Fruit fly (Drosophila melanogaster) whole organism, embryonic: ENCODE data around the gene CG15506.

Source experiments
- Awh ChIP-seq: fragments of 200-800 bp; sonication (Bioruptor generic); IDR thresholded peaks from 2 replicates; pipeline ENCODE4, ENCODE4 v1.3.6; 2022; ENCODE audit warnings: missing biosample characterization, missing genetic modification characterization
- B-H2 ChIP-seq: fragments of 200-800 bp; sonication (Bioruptor generic); optimal IDR thresholded peaks from 2 replicates; lab custom pipeline; 2018; ENCODE audit warnings: missing biosample characterization, mild to moderate bottlenecking, missing genetic modification characterization
- CG10147 ChIP-seq: fragments of 200-800 bp; sonication (Bioruptor generic); optimal IDR thresholded peaks from 2 replicates; lab custom pipeline; 2019; ENCODE audit warnings: missing biosample characterization, mild to moderate bottlenecking, missing genetic modification characterization, moderate library complexity
- CG10321 ChIP-seq: fragments of 200-800 bp; sonication (Bioruptor generic); IDR thresholded peaks from 2 replicates; pipeline ENCODE4 v1.3.6; 2022; ENCODE audit warnings: missing biosample characterization, missing genetic modification characterization
- CG10431 ChIP-seq: fragments of 200-800 bp; sonication (Bioruptor generic); optimal IDR thresholded peaks from 3 replicates; lab custom pipeline; 2018; ENCODE audit warnings: missing biosample characterization, mild to moderate bottlenecking, missing genetic modification characterization
- CG11504 ChIP-seq: fragments of 200-800 bp; sonication (Bioruptor generic); optimal IDR thresholded peaks from 3 replicates; lab custom pipeline; 2019; ENCODE audit warnings: missing biosample characterization, mild to moderate bottlenecking, missing genetic modification characterization, moderate library complexity
- CG12155 ChIP-seq: fragments of 200-800 bp; sonication (Bioruptor generic); optimal IDR thresholded peaks from 3 replicates; lab custom pipeline; 2016; ENCODE audit warnings: missing biosample characterization, missing genetic modification characterization
- CG13296 ChIP-seq: fragments of 200-800 bp; sonication (Bioruptor generic); optimal IDR thresholded peaks from 3 replicates; lab custom pipeline; 2018; ENCODE audit warnings: missing biosample characterization, mild to moderate bottlenecking, missing genetic modification characterization
- CG14965 ChIP-seq: fragments of 200-800 bp; sonication (Bioruptor generic); optimal IDR thresholded peaks from 2 replicates; lab custom pipeline; 2016; ENCODE audit warnings: missing biosample characterization, missing genetic modification characterization, borderline replicate concordance
- CG16863 ChIP-seq: fragments of 200-800 bp; sonication (Bioruptor generic); optimal IDR thresholded peaks from 3 replicates; lab custom pipeline; 2016; ENCODE audit warnings: missing biosample characterization, missing genetic modification characterization
- CG17186 ChIP-seq: fragments of 200-800 bp; sonication (Bioruptor generic); optimal IDR thresholded peaks from 3 replicates; lab custom pipeline; 2017; ENCODE audit warnings: missing biosample characterization, missing genetic modification reagents, missing genetic modification characterization
- CG17328 ChIP-seq: fragments of 200-800 bp; sonication (Bioruptor generic); IDR thresholded peaks from 2 replicates; pipeline ENCODE4 v1.3.6; 2022; ENCODE audit warnings: missing biosample characterization, missing genetic modification characterization
- CG18599 ChIP-seq: fragments of 200-800 bp; sonication (Bioruptor generic); optimal IDR thresholded peaks from 3 replicates; lab custom pipeline; 2017; ENCODE audit warnings: missing biosample characterization, missing genetic modification characterization, mild to moderate bottlenecking, moderate library complexity, missing genetic modification reagents
- CG18619 ChIP-seq: fragments of 200-800 bp; sonication (Bioruptor generic); optimal IDR thresholded peaks from 3 replicates; lab custom pipeline; 2017; ENCODE audit warnings: missing biosample characterization, mild to moderate bottlenecking, missing genetic modification characterization
- CG30403 ChIP-seq: fragments of 200-800 bp; sonication (Bioruptor generic); optimal IDR thresholded peaks from 3 replicates; lab custom pipeline; 2016; ENCODE audit warnings: missing biosample characterization, missing genetic modification characterization
- CG31365 ChIP-seq: fragments of 200-800 bp; sonication (Bioruptor generic); optimal IDR thresholded peaks from 2 replicates; lab custom pipeline; 2018; ENCODE audit warnings: missing biosample characterization, mild to moderate bottlenecking, missing genetic modification characterization
- CG31388 ChIP-seq: fragments of 200-800 bp; sonication (Bioruptor generic); optimal IDR thresholded peaks from 2 replicates; lab custom pipeline; 2016; ENCODE audit warnings: missing biosample characterization, missing genetic modification characterization
- CG32532 ChIP-seq: fragments of 200-800 bp; sonication (Bioruptor generic); IDR thresholded peaks from 2 replicates; pipeline ENCODE4 v1.3.6; 2022; ENCODE audit warnings: missing biosample characterization, missing genetic modification characterization
- CG3995 ChIP-seq: fragments of 200-800 bp; sonication (Bioruptor generic); optimal IDR thresholded peaks from 3 replicates; lab custom pipeline; 2016; ENCODE audit warnings: missing biosample characterization, missing genetic modification characterization
- CG4282 ChIP-seq: fragments of 200-800 bp; sonication (Bioruptor generic); optimal IDR thresholded peaks from 2 replicates; lab custom pipeline; 2016; ENCODE audit warnings: missing biosample characterization, missing genetic modification characterization
- CG4328 ChIP-seq: fragments of 200-800 bp; sonication (Bioruptor generic); optimal IDR thresholded peaks from 3 replicates; lab custom pipeline; 2017; ENCODE audit warnings: missing biosample characterization, missing genetic modification reagents, missing genetic modification characterization
- CG6689 ChIP-seq: fragments of 200-800 bp; sonication (Bioruptor generic); IDR thresholded peaks from 2 replicates; pipeline ENCODE4 v1.3.6; 2022; ENCODE audit warnings: missing biosample characterization, missing genetic modification characterization
- CG7987 ChIP-seq: fragments of 200-800 bp; sonication (Bioruptor generic); optimal IDR thresholded peaks from 2 replicates; lab custom pipeline; 2018; ENCODE audit warnings: missing biosample characterization, mild to moderate bottlenecking, missing genetic modification characterization, moderate library complexity
- CG8765 ChIP-seq: fragments of 200-800 bp; sonication (Bioruptor generic); IDR thresholded peaks from 2 replicates; pipeline ENCODE4 v1.3.6; 2022; ENCODE audit warnings: missing biosample characterization, missing genetic modification characterization
- CG9876 ChIP-seq: fragments of 200-800 bp; sonication (Bioruptor generic); optimal IDR thresholded peaks from 2 replicates; lab custom pipeline; 2016; ENCODE audit warnings: missing biosample characterization, missing genetic modification characterization
- D19A ChIP-seq: fragments of 200-800 bp; optimal IDR thresholded peaks from 3 replicates; lab custom pipeline; 2019; ENCODE audit warnings: missing biosample characterization, mild to moderate bottlenecking, missing genetic modification characterization, moderate library complexity
- GATAe ChIP-seq: fragments of 200-800 bp; sonication (Bioruptor generic); conservative IDR thresholded peaks from 2 replicates; pipeline ENCODE4 v1.3.6; 2022; ENCODE audit warnings: missing biosample characterization, missing genetic modification characterization
- Hmx ChIP-seq: fragments of 200-800 bp; sonication (Bioruptor generic); optimal IDR thresholded peaks from 2 replicates; lab custom pipeline; 2016; ENCODE audit warnings: missing biosample characterization, missing genetic modification characterization
- Mrtf ChIP-seq: fragments of 200-800 bp; sonication (Bioruptor generic); IDR thresholded peaks from 3 replicates; pipeline ENCODE4 v1.3.6; 2022; ENCODE audit warnings: missing biosample characterization, missing genetic modification characterization
- Oli ChIP-seq: fragments of 200-800 bp; sonication (Bioruptor generic); optimal IDR thresholded peaks from 2 replicates; lab custom pipeline; 2018; ENCODE audit warnings: missing biosample characterization, mild to moderate bottlenecking, missing genetic modification characterization, moderate library complexity
- Optix ChIP-seq: fragments of 200-800 bp; sonication (Bioruptor generic); IDR thresholded peaks from 3 replicates; pipeline ENCODE4 v1.3.6; 2022; ENCODE audit warnings: missing biosample characterization, missing genetic modification characterization
- Sin3A ChIP-seq: fragments of >200 bp; optimal IDR thresholded peaks from 2 replicates; lab custom pipeline; 2018
- YL-1 ChIP-seq: fragments of 200-800 bp; sonication (Bioruptor generic); optimal IDR thresholded peaks from 3 replicates; lab custom pipeline; 2017; ENCODE audit warnings: missing biosample characterization, mild to moderate bottlenecking, missing genetic modification characterization
- ac ChIP-seq: fragments of 200-800 bp; sonication (Bioruptor generic); optimal IDR thresholded peaks from 3 replicates; lab custom pipeline; 2017; ENCODE audit warnings: missing biosample characterization, mild to moderate bottlenecking, missing genetic modification characterization
- bsh ChIP-seq, 2 experiments: fragments of 200-800 bp; sonication (Bioruptor generic); optimal IDR thresholded peaks; 2 replicates each; lab custom pipeline; 2017 to 2018; ENCODE audit warnings: mild to moderate bottlenecking in 2 of 2, missing biosample characterization in 2 of 2, missing genetic modification characterization in 2 of 2, moderate library complexity in 1 of 2
- crc ChIP-seq: fragments of 200-800 bp; sonication (Bioruptor generic); optimal IDR thresholded peaks from 2 replicates; lab custom pipeline; 2016; ENCODE audit warnings: missing biosample characterization, missing genetic modification characterization
- da ChIP-seq: fragments of 200-800 bp; sonication (Bioruptor generic); optimal IDR thresholded peaks from 2 replicates; lab custom pipeline; 2016; ENCODE audit warnings: missing biosample characterization, missing genetic modification characterization
- disco-r ChIP-seq: fragments of 200-800 bp; sonication (Bioruptor generic); optimal IDR thresholded peaks from 2 replicates; lab custom pipeline; 2016; ENCODE audit warnings: missing biosample characterization, missing genetic modification characterization
- esg ChIP-seq: fragments of 200-800 bp; sonication (Bioruptor generic); conservative IDR thresholded peaks from 2 replicates; pipeline ENCODE4 v1.3.6; 2022; ENCODE audit warnings: missing biosample characterization, missing genetic modification characterization
- gt ChIP-seq: fragments of 200-800 bp; sonication (Bioruptor generic); IDR thresholded peaks from 2 replicates; pipeline ENCODE4 v1.3.6; 2022; ENCODE audit warnings: missing biosample characterization, missing genetic modification characterization
- jing ChIP-seq: fragments of 200-800 bp; sonication (Bioruptor generic); optimal IDR thresholded peaks from 2 replicates; lab custom pipeline; 2018; ENCODE audit warnings: missing biosample characterization, mild to moderate bottlenecking, missing genetic modification characterization
- kay ChIP-seq: fragments of 200-800 bp; sonication (Bioruptor generic); optimal IDR thresholded peaks from 2 replicates; lab custom pipeline; 2016; ENCODE audit warnings: missing biosample characterization, missing genetic modification characterization
- pfk ChIP-seq: fragments of 200-800 bp; sonication (Bioruptor generic); optimal IDR thresholded peaks from 2 replicates; lab custom pipeline; 2018; ENCODE audit warnings: missing biosample characterization, mild to moderate bottlenecking, missing genetic modification characterization, moderate library complexity
- pho ChIP-seq: fragments of 200-800 bp; sonication (Bioruptor generic); optimal IDR thresholded peaks from 2 replicates; lab custom pipeline; 2016; ENCODE audit warnings: missing biosample characterization, missing genetic modification characterization
- ranshi ChIP-seq: fragments of 200-800 bp; sonication (Bioruptor generic); IDR thresholded peaks from 2 replicates; pipeline ENCODE4 v1.3.6; 2022; ENCODE audit warnings: missing biosample characterization, missing genetic modification characterization
- stwl ChIP-seq: fragments of 200-800 bp; sonication (Bioruptor generic); optimal IDR thresholded peaks from 3 replicates; lab custom pipeline; 2018; ENCODE audit warnings: missing biosample characterization, mild to moderate bottlenecking, missing genetic modification characterization, moderate library complexity
- tap ChIP-seq: fragments of 200-800 bp; optimal IDR thresholded peaks from 3 replicates; lab custom pipeline; 2019; ENCODE audit warnings: missing biosample characterization, mild to moderate bottlenecking, missing genetic modification characterization, moderate library complexity
- tna ChIP-seq: fragments of 200-800 bp; sonication (Bioruptor generic); IDR thresholded peaks from 2 replicates; pipeline ENCODE4 v1.3.6; 2022; ENCODE audit warnings: missing biosample characterization, missing genetic modification characterization; ENCODE audit not compliant: partially characterized antibody
- unc-4 ChIP-seq: fragments of 200-800 bp; sonication (Bioruptor generic); IDR thresholded peaks from 2 replicates; pipeline ENCODE4 v1.3.6; 2022; ENCODE audit warnings: missing biosample characterization, missing genetic modification characterization; ENCODE audit not compliant: partially characterized antibody
- vfl ChIP-seq: fragments of 200-800 bp; sonication (Bioruptor generic); optimal IDR thresholded peaks from 2 replicates; lab custom pipeline; 2016; ENCODE audit warnings: missing biosample characterization, missing genetic modification characterization
- zf30C ChIP-seq: fragments of 200-800 bp; sonication (Bioruptor generic); optimal IDR thresholded peaks from 3 replicates; lab custom pipeline; 2018; ENCODE audit warnings: missing biosample characterization, mild to moderate bottlenecking, missing genetic modification characterization
- zfh2 ChIP-seq: fragments of 200-800 bp; sonication (Bioruptor generic); optimal IDR thresholded peaks from 2 replicates; lab custom pipeline; 2016; ENCODE audit warnings: missing biosample characterization, missing genetic modification characterization

The CG15506 gene

dm6 chr3R:29763154-29763553 is 44.7 kb downstream of the CG15506 start (continued):
- TF ChIP-seq stwl, result no peak
- no peak for TF ChIP-seq ac (GFP tag; lab: Kevin White, UChicago)
- peak; percentile 31 for TF ChIP-seq zfh2 (GFP tag; lab: Kevin White, UChicago)
- peak; percentile 30; the same call in 1 of the 2 replicates for TF ChIP-seq ranshi (GFP tag; lab: Robert Waterston, UW)
- no peak for TF ChIP-seq Hmx (GFP tag; lab: Kevin White, UChicago)
- 0 out of 2 replicates have a peak, but pooled peaks have one; percentile 26 for TF ChIP-seq CG6689 (GFP tag; lab: Robert Waterston, UW)
- TF ChIP-seq CG17186 (GFP tag; lab: Kevin White, UChicago), result no peak
- peak; percentile 45 for TF ChIP-seq esg
- no peak for TF ChIP-seq CG12155 (GFP tag; lab: Kevin White, UChicago)
- peak; percentile 31 for TF ChIP-seq kay (GFP tag; lab: Kevin White, UChicago)
- TF ChIP-seq zf30C, result no peak
- TF ChIP-seq Optix (GFP tag; lab: Robert Waterston, UW), result no peak
- no peak for TF ChIP-seq tna (GFP tag; lab: Robert Waterston, UW)
- TF ChIP-seq Mrtf (GFP tag; lab: Robert Waterston, UW), result 0 out of 3 replicates have a peak, but pooled peaks have one; percentile 41
- no peak; the same call in 1 of the 2 replicates for TF ChIP-seq GATAe (GFP tag; lab: Robert Waterston, UW)
- TF ChIP-seq CG8765 (GFP tag; lab: Robert Waterston, UW), result no peak
- TF ChIP-seq D19A (tag; lab: Kevin White, UChicago), result no peak
- TF ChIP-seq vfl (GFP tag; lab: Kevin White, UChicago), result no peak
- TF ChIP-seq YL-1 (GFP tag; lab: Kevin White, UChicago), result no peak
- TF ChIP-seq pfk (GFP tag; lab: Kevin White, UChicago), result no peak
- peak; percentile 50; the same call in 1 of the 2 replicates for TF ChIP-seq CG32532 (GFP tag; lab: Robert Waterston, UW)
- no peak for TF ChIP-seq Sin3A (lab: Kevin White, UChicago)
- peak; percentile 31 for TF ChIP-seq CG30403 (GFP tag; lab: Kevin White, UChicago)
- no peak for TF ChIP-seq jing (GFP tag; lab: Kevin White, UChicago)
- TF ChIP-seq CG10431 (GFP tag; lab: Kevin White, UChicago), result no peak
- no peak for TF ChIP-seq CG7987 (GFP tag; lab: Kevin White, UChicago)
- TF ChIP-seq CG4328 (GFP tag; lab: Kevin White, UChicago), result no peak
- peak in 1 of 2 experiments; percentile 49 for TF ChIP-seq bsh (GFP tag; optimal IDR thresholded peaks at IDR 0.05; lab: Kevin White, UChicago)
- no peak for TF ChIP-seq CG9876 (GFP tag; lab: Kevin White, UChicago)
- TF ChIP-seq CG3995 (GFP tag; lab: Kevin White, UChicago), result no peak
- no peak for TF ChIP-seq CG18619 (GFP tag; lab: Kevin White, UChicago)
- peak; percentile 19 for TF ChIP-seq Oli (tag; lab: Kevin White, UChicago)
- TF ChIP-seq CG17328, result 0 out of 2 replicates have a peak, but pooled peaks have one; percentile 28
- TF ChIP-seq CG4282 (GFP tag; lab: Kevin White, UChicago), result no peak
- TF ChIP-seq CG10147 (GFP tag; lab: Kevin White, UChicago), result no peak
- no peak for TF ChIP-seq CG14965 (GFP tag; lab: Kevin White, UChicago)
- no peak for TF ChIP-seq unc-4 (GFP tag; lab: Robert Waterston, UW)
- no peak for TF ChIP-seq tap (tag; lab: Kevin White, UChicago)
- TF ChIP-seq CG16863, result peak; percentile 19
- TF ChIP-seq CG18599 (GFP tag; lab: Kevin White, UChicago), result peak; percentile 21
- no peak for TF ChIP-seq CG31388
- no peak for TF ChIP-seq pho (GFP tag; lab: Kevin White, UChicago)
- no peak for TF ChIP-seq CG13296 (GFP tag; lab: Kevin White, UChicago)
- TF ChIP-seq gt (GFP tag; lab: Robert Waterston, UW), result no peak
- no peak for TF ChIP-seq B-H2
- TF ChIP-seq CG11504, result peak; percentile 52
- no peak for TF ChIP-seq da (GFP tag; lab: Kevin White, UChicago)
- TF ChIP-seq Awh (GFP tag; lab: Robert Waterston, UW), result no peak
- no peak for TF ChIP-seq disco-r (GFP tag; lab: Kevin White, UChicago)
- no peak for TF ChIP-seq crc (GFP tag; lab: Kevin White, UChicago)
- no peak for TF ChIP-seq CG31365
- no peak for TF ChIP-seq CG10321 (GFP tag; lab: Robert Waterston, UW)
